Worm (Caenorhabditis elegans) whole organism, L2 larva: Measurements from ENCODE around the gene H12I13.6.

Experiments
- Y55F3AM.14 ChIP-seq: fragments of 200-800 bp; sonication (Bioruptor generic); optimal IDR thresholded peaks from 2 replicates; lab custom pipeline; 2018; ENCODE audit warnings: mild to moderate bottlenecking, missing genetic modification characterization, missing compliant biosample characterization
- blmp-1 ChIP-seq: sonication (generic microtip); optimal IDR thresholded peaks from 2 replicates; lab custom pipeline; 2017; ENCODE audit warnings: missing genetic modification characterization, mild to moderate bottlenecking, missing compliant biosample characterization, antibody characterized with exemption, moderate library complexity; ENCODE audit not compliant: insufficient read depth
- ceh-16 ChIP-seq: fragments of 150-350 bp; optimal IDR thresholded peaks from 2 replicates; lab custom pipeline; 2014; ENCODE audit warnings: missing biosample characterization, missing genetic modification characterization
- ceh-82 ChIP-seq: fragments of 150-350 bp; optimal IDR thresholded peaks from 2 replicates; lab custom pipeline; 2014; ENCODE audit warnings: missing biosample characterization, missing genetic modification characterization
- mdl-1 ChIP-seq, 2 experiments: fragments of 150-350 bp in 1 of 2; sonication (generic microtip) in 1 of 2; optimal IDR thresholded peaks; 2 replicates each; lab custom pipeline; 2017; ENCODE audit warnings: missing biosample characterization in 2 of 2, missing genetic modification characterization in 2 of 2
- nhr-237 ChIP-seq: fragments of 150-350 bp; optimal IDR thresholded peaks from 2 replicates; lab custom pipeline; 2014; ENCODE audit warnings: missing biosample characterization, missing genetic modification characterization
- skn-1 ChIP-seq: sonication (generic microtip); optimal IDR thresholded peaks from 2 replicates; lab custom pipeline; 2017; ENCODE audit warnings: missing biosample characterization, missing genetic modification characterization
- unc-39 ChIP-seq: fragments of 150-350 bp; optimal IDR thresholded peaks from 2 replicates; lab custom pipeline; 2014; ENCODE audit warnings: missing biosample characterization, missing genetic modification characterization
- ztf-11 ChIP-seq: sonication (generic microtip); optimal IDR thresholded peaks from 2 replicates; lab custom pipeline; 2017; ENCODE audit warnings: missing biosample characterization, missing genetic modification characterization
- ztf-4 ChIP-seq: fragments of 150-350 bp; optimal IDR thresholded peaks from 2 replicates; lab custom pipeline; 2014; ENCODE audit warnings: missing biosample characterization, missing genetic modification characterization

DNA sequence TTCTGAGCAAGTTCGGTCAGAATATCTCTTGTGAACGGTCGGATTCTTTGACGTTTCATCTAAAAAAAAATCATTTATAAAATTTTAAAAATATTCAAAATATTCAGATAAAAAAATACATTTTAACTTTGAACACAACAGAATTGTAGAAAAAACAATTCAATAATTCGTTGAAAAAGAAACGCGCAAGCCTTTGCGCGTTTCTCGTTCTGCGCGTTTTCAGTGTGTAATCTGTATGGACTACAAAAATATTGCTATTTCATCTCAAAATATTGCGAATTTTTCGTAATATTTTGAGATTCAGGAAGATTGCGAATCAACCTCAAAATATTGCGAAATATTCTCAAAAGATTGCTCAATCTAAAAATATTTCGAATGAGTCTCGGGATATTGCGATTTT is 21.8 kb upstream of the H12I13.6 start, which contains the start of gene R12C12.7:
- TF ChIP-seq unc-39 (tag; lab: Kevin White, UChicago) = no peak
- TF ChIP-seq ztf-11 (tag; lab: Kevin White, UChicago) = no peak
- TF ChIP-seq blmp-1 (tag; lab: Kevin White, UChicago) = no peak
- no peak for TF ChIP-seq ztf-4 (tag; lab: Kevin White, UChicago)
- TF ChIP-seq nhr-237 = no peak
- TF ChIP-seq ceh-82 (tag; lab: Kevin White, UChicago) = no peak
- TF ChIP-seq ceh-16 (tag; lab: Kevin White, UChicago) = no peak
- TF ChIP-seq Y55F3AM.14 (GFP tag; lab: Kevin White, UChicago) = no peak
- TF ChIP-seq skn-1 (tag; lab: Kevin White, UChicago) = no peak
- TF ChIP-seq mdl-1 (tag; optimal IDR thresholded peaks at IDR 0.05; lab: Kevin White, UChicago) = no peak
